Worm (Caenorhabditis elegans): ENCODE data around the gene F11C1.9.

DNA sequence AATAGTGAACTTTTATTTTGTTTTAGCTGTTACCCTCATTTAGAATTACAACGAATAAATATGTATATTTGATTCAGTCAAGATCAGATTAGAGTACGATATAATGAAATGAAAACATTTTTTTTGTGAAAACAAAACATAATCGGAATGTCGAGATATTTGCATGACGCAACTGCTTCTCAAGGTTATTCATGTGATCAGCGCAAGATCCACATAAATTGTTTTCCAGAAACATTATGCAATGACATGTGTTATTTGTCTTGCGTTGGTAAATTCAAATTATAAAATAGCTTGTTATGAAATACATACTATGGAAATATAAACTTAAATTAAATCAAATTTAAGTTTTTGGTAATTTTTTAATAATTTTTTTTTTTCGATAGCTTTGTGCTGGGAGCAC lies 22.2 kb upstream of the F11C1.9 start:
- TF ChIP-seq flt-1 (GFP tag; IDR thresholded peaks at IDR 0.05) (no peak), ama-1 (optimal IDR thresholded peaks at IDR 0.05) (no peak), aly-1 (tag; optimal IDR thresholded peaks at IDR 0.05) (no peak)
